Fruit fly (Drosophila melanogaster) whole organism, embryonic: Measurements from ENCODE around the gene CG42852.

Experiments used
- Abd-B ChIP-seq: fragments of 200-800 bp; sonication (Bioruptor generic); optimal IDR thresholded peaks from 2 replicates; lab custom pipeline; 2018; ENCODE audit warnings: missing biosample characterization, mild to moderate bottlenecking, missing genetic modification characterization, moderate library complexity
- B-H1 ChIP-seq: fragments of 200-800 bp; sonication (Bioruptor generic); IDR thresholded peaks from 3 replicates; pipeline ENCODE4 v1.3.6; 2022; ENCODE audit warnings: missing biosample characterization, missing genetic modification characterization
- Bgb ChIP-seq: fragments of 200-800 bp; sonication (Bioruptor generic); IDR thresholded peaks from 2 replicates; pipeline ENCODE4 v1.3.6; 2022; ENCODE audit warnings: missing biosample characterization, missing genetic modification characterization; ENCODE audit not compliant: partially characterized antibody
- Blimp-1 ChIP-seq: fragments of 200-800 bp; sonication (Bioruptor generic); optimal IDR thresholded peaks from 3 replicates; lab custom pipeline; 2018; ENCODE audit warnings: missing biosample characterization, missing genetic modification characterization, mild to moderate bottlenecking, moderate library complexity, missing genetic modification reagents
- CG10366 ChIP-seq: fragments of 200-800 bp; sonication (Bioruptor generic); IDR thresholded peaks from 2 replicates; pipeline ENCODE4 v1.3.6; 2022; ENCODE audit warnings: missing biosample characterization, missing genetic modification characterization
- CG10654 ChIP-seq: fragments of 200-800 bp; sonication (Bioruptor generic); optimal IDR thresholded peaks from 2 replicates; lab custom pipeline; 2016; ENCODE audit warnings: missing biosample characterization, missing genetic modification characterization
- CG10979 ChIP-seq: fragments of 200-800 bp; sonication (Bioruptor generic); optimal IDR thresholded peaks from 2 replicates; lab custom pipeline; 2018; ENCODE audit warnings: missing biosample characterization, mild to moderate bottlenecking, missing genetic modification characterization, moderate library complexity
- CG1233 ChIP-seq: fragments of 200-800 bp; sonication (Bioruptor generic); optimal IDR thresholded peaks from 4 replicates; lab custom pipeline; 2018; ENCODE audit warnings: missing biosample characterization, mild to moderate bottlenecking, missing genetic modification characterization
- CG12391 ChIP-seq: fragments of 200-800 bp; sonication (Bioruptor generic); optimal IDR thresholded peaks from 3 replicates; lab custom pipeline; 2018; ENCODE audit warnings: missing biosample characterization, mild to moderate bottlenecking, missing genetic modification characterization, moderate library complexity
- CG1529 ChIP-seq: fragments of 200-800 bp; sonication (Bioruptor generic); optimal IDR thresholded peaks from 3 replicates; lab custom pipeline; 2018; ENCODE audit warnings: missing biosample characterization, missing genetic modification characterization
- CG17829 ChIP-seq: fragments of 200-800 bp; optimal IDR thresholded peaks from 2 replicates; lab custom pipeline; 2019; ENCODE audit warnings: missing biosample characterization, mild to moderate bottlenecking, missing genetic modification characterization, moderate library complexity
- CG2120 ChIP-seq: fragments of 200-800 bp; sonication (Bioruptor generic); optimal IDR thresholded peaks from 3 replicates; lab custom pipeline; 2016; ENCODE audit warnings: missing biosample characterization, missing genetic modification characterization
- CG2129 ChIP-seq: fragments of 200-800 bp; sonication (Bioruptor generic); IDR thresholded peaks from 2 replicates; pipeline ENCODE4 v1.3.6; 2022; ENCODE audit warnings: missing biosample characterization, missing genetic modification characterization; ENCODE audit not compliant: partially characterized antibody
- CG30431 ChIP-seq: fragments of 200-800 bp; sonication (Bioruptor generic); optimal IDR thresholded peaks from 2 replicates; lab custom pipeline; 2017; ENCODE audit warnings: missing biosample characterization, missing genetic modification characterization
- CG3163 ChIP-seq: fragments of 200-800 bp; sonication (Bioruptor generic); optimal IDR thresholded peaks from 3 replicates; lab custom pipeline; 2016; ENCODE audit warnings: missing biosample characterization, missing genetic modification characterization
- CG4282 ChIP-seq: fragments of 200-800 bp; sonication (Bioruptor generic); optimal IDR thresholded peaks from 2 replicates; lab custom pipeline; 2016; ENCODE audit warnings: missing biosample characterization, missing genetic modification characterization
- CG43689 ChIP-seq: fragments of 200-800 bp; sonication (Bioruptor generic); IDR thresholded peaks from 2 replicates; pipeline ENCODE4 v1.3.6; 2022; ENCODE audit warnings: missing biosample characterization, missing genetic modification characterization
- CG7556 ChIP-seq: fragments of 200-800 bp; sonication (Bioruptor generic); optimal IDR thresholded peaks from 2 replicates; lab custom pipeline; 2017; ENCODE audit warnings: missing biosample characterization, mild to moderate bottlenecking, missing genetic modification characterization
- CG7745 ChIP-seq: fragments of 200-800 bp; sonication (Bioruptor generic); optimal IDR thresholded peaks from 2 replicates; lab custom pipeline; 2018; ENCODE audit warnings: missing biosample characterization, mild to moderate bottlenecking, missing genetic modification characterization, moderate library complexity
- CG8359 ChIP-seq: fragments of 200-800 bp; sonication (Bioruptor generic); optimal IDR thresholded peaks from 2 replicates; lab custom pipeline; 2017; ENCODE audit warnings: missing biosample characterization, mild to moderate bottlenecking, missing genetic modification characterization, borderline replicate concordance
- CG8924 ChIP-seq: fragments of 200-800 bp; optimal IDR thresholded peaks from 3 replicates; lab custom pipeline; 2019; ENCODE audit warnings: missing biosample characterization, mild to moderate bottlenecking, missing genetic modification characterization, moderate library complexity
- CG9817 ChIP-seq: fragments of 200-800 bp; sonication (Bioruptor generic); optimal IDR thresholded peaks from 2 replicates; lab custom pipeline; 2018; ENCODE audit warnings: missing biosample characterization, mild to moderate bottlenecking, missing genetic modification characterization, moderate library complexity
- Dp ChIP-seq: fragments of 200-800 bp; sonication (Bioruptor generic); optimal IDR thresholded peaks from 2 replicates; lab custom pipeline; 2018; ENCODE audit warnings: missing biosample characterization, mild to moderate bottlenecking, missing genetic modification characterization, moderate library complexity
- Eip74EF ChIP-seq, 2 experiments: fragments of 200-800 bp in 1 of 2; fragments of >200 bp in 1 of 2; sonication (Bioruptor generic) in 1 of 2; optimal IDR thresholded peaks; 2 replicates each; lab custom pipeline; 2017 to 2019; ENCODE audit warnings: missing biosample characterization in 2 of 2, missing genetic modification characterization in 2 of 2, mild to moderate bottlenecking in 1 of 2, moderate library complexity in 1 of 2
- H15 ChIP-seq: fragments of 200-800 bp; sonication (Bioruptor generic); IDR thresholded peaks from 3 replicates; pipeline ENCODE4 v1.3.6; 2022; ENCODE audit warnings: missing biosample characterization, missing genetic modification characterization
- Ravus ChIP-seq: fragments of 200-800 bp; sonication (Bioruptor generic); IDR thresholded peaks from 2 replicates; pipeline ENCODE4 v1.3.6; 2022; ENCODE audit warnings: missing biosample characterization, missing genetic modification characterization
- abd-A ChIP-seq: fragments of 200-800 bp; sonication (Bioruptor generic); optimal IDR thresholded peaks from 3 replicates; lab custom pipeline; 2019; ENCODE audit warnings: missing biosample characterization, mild to moderate bottlenecking, missing genetic modification characterization, moderate library complexity
- caup ChIP-seq: fragments of 200-800 bp; sonication (Bioruptor generic); optimal IDR thresholded peaks from 3 replicates; lab custom pipeline; 2017; ENCODE audit warnings: missing biosample characterization, mild to moderate bottlenecking, missing genetic modification characterization, moderate library complexity; ENCODE audit not compliant: severe bottlenecking
- cg ChIP-seq: fragments of 200-800 bp; sonication (Bioruptor generic); optimal IDR thresholded peaks from 3 replicates; lab custom pipeline; 2019; ENCODE audit warnings: missing biosample characterization, mild to moderate bottlenecking, missing genetic modification characterization, moderate library complexity
- crc ChIP-seq: fragments of 200-800 bp; sonication (Bioruptor generic); optimal IDR thresholded peaks from 2 replicates; lab custom pipeline; 2016; ENCODE audit warnings: missing biosample characterization, missing genetic modification characterization
- crol ChIP-seq: fragments of 200-800 bp; sonication (Bioruptor generic); IDR thresholded peaks from 2 replicates; pipeline ENCODE4 v1.3.6; 2022; ENCODE audit warnings: missing biosample characterization, missing genetic modification characterization
- dimm ChIP-seq: fragments of 200-800 bp; sonication (Bioruptor generic); IDR thresholded peaks from 2 replicates; pipeline ENCODE4 v1.3.6; 2022; ENCODE audit warnings: missing biosample characterization, missing genetic modification characterization
- esg ChIP-seq: fragments of 200-800 bp; sonication (Bioruptor generic); conservative IDR thresholded peaks from 2 replicates; pipeline ENCODE4 v1.3.6; 2022; ENCODE audit warnings: missing biosample characterization, missing genetic modification characterization
- fu2 ChIP-seq: fragments of 200-800 bp; sonication (Bioruptor generic); optimal IDR thresholded peaks from 2 replicates; lab custom pipeline; 2016; ENCODE audit warnings: missing biosample characterization, missing genetic modification characterization
- gfzf ChIP-seq: fragments of 200-800 bp; sonication (Bioruptor generic); optimal IDR thresholded peaks from 2 replicates; lab custom pipeline; 2016; ENCODE audit warnings: missing biosample characterization, mild to moderate bottlenecking, missing genetic modification characterization, moderate library complexity
- hb ChIP-seq: fragments of 200-800 bp; sonication (Bioruptor generic); IDR thresholded peaks from 3 replicates; pipeline ENCODE4 v1.3.6; 2022; ENCODE audit warnings: missing biosample characterization, missing genetic modification characterization; ENCODE audit not compliant: partially characterized antibody
- hbn ChIP-seq: fragments of 200-800 bp; sonication (Bioruptor generic); IDR thresholded peaks from 2 replicates; pipeline ENCODE4 v1.3.6; 2022; ENCODE audit warnings: missing biosample characterization, missing genetic modification characterization; ENCODE audit not compliant: partially characterized antibody
- lilli ChIP-seq: fragments of 200-800 bp; sonication (Bioruptor generic); optimal IDR thresholded peaks from 3 replicates; lab custom pipeline; 2016; ENCODE audit warnings: missing biosample characterization, missing genetic modification characterization
- mam ChIP-seq: fragments of 200-800 bp; sonication (Bioruptor generic); optimal IDR thresholded peaks from 3 replicates; lab custom pipeline; 2016; ENCODE audit warnings: missing biosample characterization, missing genetic modification characterization
- pho ChIP-seq: fragments of 200-800 bp; sonication (Bioruptor generic); optimal IDR thresholded peaks from 2 replicates; lab custom pipeline; 2016; ENCODE audit warnings: missing biosample characterization, missing genetic modification characterization
- prd ChIP-seq, 3 experiments: fragments of >200 bp in 2 of 3; fragments of 200-800 bp in 1 of 3; sonication (Bioruptor generic) in 1 of 3; optimal IDR thresholded peaks in 2 of 3; IDR thresholded peaks in 1 of 3; 2 replicates in 2 of 3; 3 replicates in 1 of 3; pipeline versions ENCODE4 v1.3.6 to Lab custom; 2017 to 2022; ENCODE audit warnings: missing biosample characterization in 1 of 3, missing genetic modification characterization in 1 of 3
- pros ChIP-seq: fragments of 200-800 bp; sonication (Bioruptor generic); optimal IDR thresholded peaks from 3 replicates; lab custom pipeline; 2019; ENCODE audit warnings: missing biosample characterization, mild to moderate bottlenecking, missing genetic modification characterization, moderate library complexity
- seq ChIP-seq: fragments of 200-800 bp; sonication (Bioruptor generic); IDR thresholded peaks from 2 replicates; pipeline ENCODE4 v1.3.6; 2022; ENCODE audit warnings: missing biosample characterization, missing genetic modification characterization
- sr ChIP-seq: fragments of 200-800 bp; sonication (Bioruptor generic); IDR thresholded peaks from 3 replicates; pipeline ENCODE4 v1.3.6; 2022; ENCODE audit warnings: missing biosample characterization, missing genetic modification characterization
- ssp ChIP-seq: fragments of 200-800 bp; sonication (Bioruptor generic); IDR thresholded peaks from 2 replicates; pipeline ENCODE4 v1.3.6; 2022; ENCODE audit warnings: missing biosample characterization, missing genetic modification characterization
- twi ChIP-seq: fragments of 200-800 bp; optimal IDR thresholded peaks from 2 replicates; lab custom pipeline; 2019; ENCODE audit warnings: missing biosample characterization, mild to moderate bottlenecking, missing genetic modification characterization, moderate library complexity
- zen2 ChIP-seq: fragments of 200-800 bp; sonication (Bioruptor generic); IDR thresholded peaks from 3 replicates; pipeline ENCODE4 v1.3.6; 2022; ENCODE audit warnings: missing biosample characterization, missing genetic modification characterization; ENCODE audit not compliant: partially characterized antibody

The CG42852 gene

DNA sequence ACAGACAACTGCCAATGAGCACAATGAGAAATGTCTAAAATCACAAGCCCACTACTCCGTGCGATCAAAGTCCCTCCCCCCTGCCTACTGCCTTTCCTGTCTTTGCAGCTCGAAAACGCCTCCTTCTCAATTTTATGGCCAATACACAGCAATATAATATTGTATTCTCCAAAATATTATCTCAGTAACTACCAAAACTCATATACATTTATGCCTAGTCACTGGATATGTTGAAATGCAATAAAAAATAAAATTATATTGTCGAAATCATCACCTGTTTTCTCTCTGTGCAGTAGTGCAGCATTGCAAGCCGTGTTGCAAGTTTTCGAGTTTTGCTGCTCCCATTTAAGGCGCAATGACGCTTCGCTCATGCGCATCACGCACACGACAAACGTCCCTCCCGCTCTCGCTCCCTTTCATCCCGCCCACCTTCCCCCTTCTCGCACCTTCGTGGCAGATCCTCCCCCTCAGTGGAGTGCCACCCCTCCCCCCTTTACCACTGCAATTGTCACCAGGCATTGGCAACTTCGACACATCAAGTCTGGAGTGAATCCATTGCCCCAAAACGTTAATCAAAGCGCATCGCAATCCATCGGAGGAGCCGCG is 3.3 kb downstream of the CG42852 start (continued):
- TF ChIP-seq CG3163 (GFP tag; lab: Kevin White, UChicago) (no peak), CG10979 (tag; lab: Kevin White, UChicago) (no peak), dimm (GFP tag; lab: Robert Waterston, UW) (no peak), twi (no peak)

DNA sequence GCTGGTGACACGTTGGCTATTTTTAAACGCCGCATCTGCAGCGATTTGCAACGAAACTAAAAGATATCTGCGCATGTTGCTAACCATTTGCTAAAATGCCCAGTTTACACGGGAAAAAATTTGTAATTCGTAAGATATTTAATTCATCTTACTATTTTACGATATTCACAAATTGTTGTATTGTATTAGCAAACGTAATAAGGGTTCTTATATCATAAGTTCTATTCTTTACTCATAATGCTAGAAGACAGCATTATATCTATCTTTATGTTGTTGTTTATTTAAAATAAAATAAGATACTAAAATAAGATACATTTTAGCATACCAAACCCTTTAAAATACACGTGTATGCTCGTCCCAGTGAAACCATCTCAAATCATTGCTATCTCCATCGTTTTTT is 4.2 kb downstream of the CG42852 start:
- TF ChIP-seq sr (GFP tag; lab: Robert Waterston, UW) (no peak), seq (no peak), CG17829 (tag; lab: Kevin White, UChicago) (no peak), CG43689 (GFP tag; lab: Robert Waterston, UW) (no peak), pros (no peak), CG2129 (GFP tag; lab: Robert Waterston, UW) (no peak), hbn (GFP tag; lab: Robert Waterston, UW) (no peak), CG1233 (GFP tag; lab: Kevin White, UChicago) (no peak), gfzf (no peak), Eip74EF (GFP tag; optimal IDR thresholded peaks at IDR 0.05; lab: Kevin White, UChicago) (no peak), abd-A (no peak), esg (no peak)

DNA sequence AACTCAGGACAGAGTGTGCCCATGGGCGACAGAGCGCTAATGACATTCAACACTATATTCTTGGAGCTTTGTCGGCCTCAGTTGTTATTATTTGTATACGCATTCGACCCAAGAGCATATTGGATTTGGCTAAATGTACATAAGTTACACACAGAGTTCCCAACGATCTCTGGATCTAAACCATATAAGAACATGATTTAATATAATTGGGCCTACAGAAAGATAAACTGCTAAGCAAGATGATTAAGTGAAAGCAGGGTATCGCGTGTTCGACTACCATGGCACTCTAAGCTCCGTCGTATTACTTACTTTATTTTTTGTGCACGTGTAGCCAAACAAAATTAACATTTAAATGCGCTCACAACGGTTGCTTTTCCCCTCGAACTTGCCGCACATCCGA is 5.0 kb downstream of the CG42852 start:
- TF ChIP-seq fu2: no peak
- TF ChIP-seq CG8924: peak; percentile 26
- TF ChIP-seq zen2 (GFP tag; lab: Robert Waterston, UW): no peak
- TF ChIP-seq Abd-B (GFP tag; lab: Kevin White, UChicago): no peak
- no peak for TF ChIP-seq caup (GFP tag; lab: Kevin White, UChicago)
- no peak for TF ChIP-seq prd (optimal IDR thresholded peaks at IDR 0.05; lab: Kevin White, UChicago)
- TF ChIP-seq prd (GFP tag; IDR thresholded peaks at IDR 0.05; lab: Robert Waterston, UW): no peak
- no peak for TF ChIP-seq ssp (GFP tag; lab: Robert Waterston, UW)
- TF ChIP-seq CG9817 (tag; lab: Kevin White, UChicago): no peak
- peak; percentile 16; the same call in 1 of the 2 replicates for TF ChIP-seq CG10366 (GFP tag; lab: Robert Waterston, UW)
- TF ChIP-seq CG12391 (tag; lab: Kevin White, UChicago): peak; percentile 47
- TF ChIP-seq CG2120: no peak
- TF ChIP-seq cg (GFP tag; lab: Kevin White, UChicago): no peak
- peak; percentile 12 for TF ChIP-seq CG30431 (GFP tag; lab: Kevin White, UChicago)
- TF ChIP-seq crol (GFP tag; lab: Robert Waterston, UW): 0 out of 2 replicates have a peak, but pooled peaks have one; percentile 1
- TF ChIP-seq CG4282 (GFP tag; lab: Kevin White, UChicago): no peak
- no peak for TF ChIP-seq CG7556 (GFP tag; lab: Kevin White, UChicago)
- no peak for TF ChIP-seq pho
- no peak for TF ChIP-seq Bgb (GFP tag; lab: Robert Waterston, UW)
- TF ChIP-seq CG8359 (GFP tag; lab: Kevin White, UChicago): no peak
- TF ChIP-seq hb: no peak
- TF ChIP-seq mam (GFP tag; lab: Kevin White, UChicago): no peak
- peak; percentile 70 for TF ChIP-seq Blimp-1 (GFP tag; lab: Kevin White, UChicago)
- TF ChIP-seq CG7745: no peak
- TF ChIP-seq lilli (GFP tag; lab: Kevin White, UChicago): peak; percentile 35
- no peak for TF ChIP-seq crc (GFP tag; lab: Kevin White, UChicago)
- TF ChIP-seq Ravus (GFP tag; lab: Robert Waterston, UW): no peak
- TF ChIP-seq CG1529 (GFP tag; lab: Kevin White, UChicago): no peak
- no peak for TF ChIP-seq H15 (GFP tag; lab: Robert Waterston, UW)
- TF ChIP-seq CG10654: no peak
- no peak for TF ChIP-seq B-H1 (GFP tag; lab: Robert Waterston, UW)
- no peak for TF ChIP-seq Dp (GFP tag; lab: Kevin White, UChicago)
